Fruit fly (Drosophila melanogaster): ENCODE results near the gene fu.

DNA sequence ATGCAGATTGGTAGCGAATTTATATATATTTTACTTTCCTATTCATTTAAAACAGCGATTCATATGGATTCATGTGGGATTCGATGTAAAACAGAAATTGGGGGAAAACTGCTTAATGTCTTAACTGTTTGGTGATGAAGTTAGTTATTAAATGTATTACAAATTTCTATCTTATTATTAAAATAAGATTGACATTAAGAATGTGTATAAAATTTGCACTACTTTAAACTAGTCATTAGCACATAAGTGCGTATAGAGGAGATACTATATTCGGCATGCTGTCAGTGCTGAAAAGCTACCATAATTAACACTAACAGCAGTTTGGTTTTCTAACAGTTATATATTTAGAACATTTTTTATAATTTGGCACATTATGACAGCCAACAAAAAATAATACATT lies 18.1 kb downstream of the fu start:
- TF ChIP-seq en (GFP tag; optimal IDR thresholded peaks at IDR 0.05): no peak
- TF ChIP-seq CG10274 (GFP tag; optimal IDR thresholded peaks at IDR 0.05): no peak
- no peak for TF ChIP-seq CG17328 (GFP tag; IDR thresholded peaks at IDR 0.05)
- TF ChIP-seq CG3163 (GFP tag; optimal IDR thresholded peaks at IDR 0.05): no peak
